Fruit fly (Drosophila melanogaster) whole organism, embryonic: ENCODE results near the gene RpL10Ab.

ENCODE experiments used
- Adf1 ChIP-seq: fragments of 200-800 bp; sonication (Bioruptor generic); IDR thresholded peaks from 2 replicates; pipeline ENCODE4 v1.3.6; 2022; ENCODE audit warnings: missing biosample characterization, missing genetic modification characterization
- CG10274 ChIP-seq: fragments of 200-800 bp; sonication (Bioruptor generic); optimal IDR thresholded peaks from 3 replicates; lab custom pipeline; 2017; ENCODE audit warnings: missing biosample characterization, mild to moderate bottlenecking, missing genetic modification characterization
- CG10431 ChIP-seq: fragments of 200-800 bp; sonication (Bioruptor generic); optimal IDR thresholded peaks from 3 replicates; lab custom pipeline; 2018; ENCODE audit warnings: missing biosample characterization, mild to moderate bottlenecking, missing genetic modification characterization
- CG11093 ChIP-seq: fragments of 200-800 bp; sonication (Bioruptor generic); IDR thresholded peaks from 3 replicates; pipeline ENCODE4 v1.3.6; 2022; ENCODE audit warnings: missing biosample characterization, missing genetic modification characterization
- CG11398 ChIP-seq: fragments of 200-800 bp; sonication (Bioruptor generic); optimal IDR thresholded peaks from 2 replicates; lab custom pipeline; 2016; ENCODE audit warnings: missing biosample characterization, missing genetic modification characterization
- CG12299 ChIP-seq: fragments of 200-800 bp; sonication (Bioruptor generic); optimal IDR thresholded peaks from 2 replicates; lab custom pipeline; 2018; ENCODE audit warnings: missing biosample characterization, mild to moderate bottlenecking, missing genetic modification characterization
- CG13624 ChIP-seq: fragments of 200-800 bp; sonication (Bioruptor generic); optimal IDR thresholded peaks from 2 replicates; lab custom pipeline; 2016; ENCODE audit warnings: missing biosample characterization, missing genetic modification characterization
- CG13775 ChIP-seq: fragments of 200-800 bp; sonication (Bioruptor generic); optimal IDR thresholded peaks from 3 replicates; lab custom pipeline; 2017; ENCODE audit warnings: missing biosample characterization, mild to moderate bottlenecking, missing genetic modification characterization
- CG13894 ChIP-seq: fragments of 200-800 bp; sonication (Bioruptor generic); optimal IDR thresholded peaks from 3 replicates; lab custom pipeline; 2018; ENCODE audit warnings: missing biosample characterization, mild to moderate bottlenecking, missing genetic modification characterization, moderate library complexity
- CG1602 ChIP-seq: fragments of 200-800 bp; sonication (Bioruptor generic); optimal IDR thresholded peaks from 3 replicates; lab custom pipeline; 2016; ENCODE audit warnings: missing biosample characterization, missing genetic modification characterization
- CG18476 ChIP-seq: fragments of 200-800 bp; sonication (Bioruptor generic); optimal IDR thresholded peaks from 2 replicates; lab custom pipeline; 2016; ENCODE audit warnings: missing biosample characterization, mild to moderate bottlenecking, missing genetic modification characterization
- CG2889 ChIP-seq: fragments of 200-800 bp; sonication (Bioruptor generic); IDR thresholded peaks from 3 replicates; pipeline ENCODE4 v1.3.6; 2022; ENCODE audit warnings: missing biosample characterization, missing genetic modification characterization
- CG31388 ChIP-seq: fragments of 200-800 bp; sonication (Bioruptor generic); optimal IDR thresholded peaks from 2 replicates; lab custom pipeline; 2016; ENCODE audit warnings: missing biosample characterization, missing genetic modification characterization
- CG3281 ChIP-seq: fragments of 200-800 bp; sonication (Bioruptor generic); optimal IDR thresholded peaks from 3 replicates; lab custom pipeline; 2017; ENCODE audit warnings: missing biosample characterization, mild to moderate bottlenecking, missing genetic modification characterization
- CG34224 ChIP-seq: fragments of 200-800 bp; sonication (Bioruptor generic); IDR thresholded peaks from 3 replicates; pipeline ENCODE4 v1.3.6; 2022; ENCODE audit warnings: missing biosample characterization, missing genetic modification characterization; ENCODE audit not compliant: partially characterized antibody
- CG4707 ChIP-seq: fragments of 200-800 bp; sonication (Bioruptor generic); optimal IDR thresholded peaks from 2 replicates; lab custom pipeline; 2018; ENCODE audit warnings: missing biosample characterization, mild to moderate bottlenecking, missing genetic modification characterization, moderate library complexity
- CG6791 ChIP-seq: fragments of 200-800 bp; sonication (Bioruptor generic); IDR thresholded peaks from 3 replicates; pipeline ENCODE4 v1.3.6; 2022; ENCODE audit warnings: missing biosample characterization, missing genetic modification characterization; ENCODE audit not compliant: partially characterized antibody
- CG7987 ChIP-seq: fragments of 200-800 bp; sonication (Bioruptor generic); optimal IDR thresholded peaks from 2 replicates; lab custom pipeline; 2018; ENCODE audit warnings: missing biosample characterization, mild to moderate bottlenecking, missing genetic modification characterization, moderate library complexity
- CG8359 ChIP-seq: fragments of 200-800 bp; sonication (Bioruptor generic); optimal IDR thresholded peaks from 2 replicates; lab custom pipeline; 2017; ENCODE audit warnings: missing biosample characterization, mild to moderate bottlenecking, missing genetic modification characterization, borderline replicate concordance
- CG8388 ChIP-seq: fragments of 200-800 bp; sonication (Bioruptor generic); optimal IDR thresholded peaks from 2 replicates; lab custom pipeline; 2019; ENCODE audit warnings: missing biosample characterization, mild to moderate bottlenecking, missing genetic modification characterization, moderate library complexity
- CG9437 ChIP-seq: fragments of 200-800 bp; sonication (Bioruptor generic); optimal IDR thresholded peaks from 2 replicates; lab custom pipeline; 2018; ENCODE audit warnings: missing biosample characterization, mild to moderate bottlenecking, missing genetic modification characterization
- CG9817 ChIP-seq: fragments of 200-800 bp; sonication (Bioruptor generic); optimal IDR thresholded peaks from 2 replicates; lab custom pipeline; 2018; ENCODE audit warnings: missing biosample characterization, mild to moderate bottlenecking, missing genetic modification characterization, moderate library complexity
- CG9932 ChIP-seq: fragments of 200-800 bp; sonication (Bioruptor generic); IDR thresholded peaks from 2 replicates; pipeline ENCODE4 v1.3.6; 2022; ENCODE audit warnings: missing biosample characterization, missing genetic modification characterization
- Elba2 ChIP-seq: fragments of 200-800 bp; sonication (Bioruptor generic); optimal IDR thresholded peaks from 3 replicates; lab custom pipeline; 2016; ENCODE audit warnings: missing biosample characterization, missing genetic modification characterization
- Hmr ChIP-seq: fragments of 200-800 bp; sonication (Bioruptor generic); optimal IDR thresholded peaks from 3 replicates; lab custom pipeline; 2017; ENCODE audit warnings: mild to moderate bottlenecking, missing biosample characterization, missing genetic modification reagents, missing genetic modification characterization
- Jarid2 ChIP-seq: fragments of 200-800 bp; sonication (Bioruptor generic); optimal IDR thresholded peaks from 3 replicates; lab custom pipeline; 2017; ENCODE audit warnings: mild to moderate bottlenecking, missing biosample characterization, missing genetic modification reagents, missing genetic modification characterization
- MBD-R2 ChIP-seq: fragments of 200-800 bp; sonication (Bioruptor generic); IDR thresholded peaks from 2 replicates; pipeline ENCODE4 v1.3.6; 2022; ENCODE audit warnings: missing biosample characterization, missing genetic modification characterization
- NC2β ChIP-seq: fragments of 200-800 bp; sonication (Bioruptor generic); optimal IDR thresholded peaks from 2 replicates; lab custom pipeline; 2016; ENCODE audit warnings: missing biosample characterization, missing genetic modification characterization
- PHDP ChIP-seq: fragments of 200-800 bp; sonication (Bioruptor generic); optimal IDR thresholded peaks from 3 replicates; lab custom pipeline; 2018; ENCODE audit warnings: missing biosample characterization, mild to moderate bottlenecking, missing genetic modification characterization, moderate library complexity
- Sox102F ChIP-seq: fragments of 200-800 bp; sonication (Bioruptor generic); optimal IDR thresholded peaks from 2 replicates; lab custom pipeline; 2018; ENCODE audit warnings: missing biosample characterization, mild to moderate bottlenecking, missing genetic modification characterization, moderate library complexity
- amos ChIP-seq: fragments of 200-800 bp; sonication (Bioruptor generic); IDR thresholded peaks from 2 replicates; pipeline ENCODE4 v1.3.6; 2022; ENCODE audit warnings: missing biosample characterization, missing genetic modification characterization; ENCODE audit not compliant: partially characterized antibody
- ato ChIP-seq: fragments of 200-800 bp; sonication (Bioruptor generic); IDR thresholded peaks from 2 replicates; pipeline ENCODE4 v1.3.6; 2022; ENCODE audit warnings: missing biosample characterization, missing genetic modification characterization; ENCODE audit not compliant: partially characterized antibody
- dmrt11E ChIP-seq: fragments of 200-800 bp; sonication (Bioruptor generic); optimal IDR thresholded peaks from 3 replicates; lab custom pipeline; 2018; ENCODE audit warnings: missing biosample characterization, mild to moderate bottlenecking, missing genetic modification characterization, moderate library complexity
- emc ChIP-seq: fragments of 200-800 bp; sonication (Bioruptor generic); optimal IDR thresholded peaks from 2 replicates; lab custom pipeline; 2016; ENCODE audit warnings: missing biosample characterization, missing genetic modification characterization
- ems ChIP-seq: fragments of 200-800 bp; sonication (Bioruptor generic); optimal IDR thresholded peaks from 3 replicates; lab custom pipeline; 2016; ENCODE audit warnings: missing biosample characterization, missing genetic modification characterization
- gce ChIP-seq: fragments of 200-800 bp; sonication (Bioruptor generic); IDR thresholded peaks from 3 replicates; pipeline ENCODE4 v1.3.6; 2022; ENCODE audit warnings: missing biosample characterization, missing genetic modification characterization
- gfzf ChIP-seq: fragments of 200-800 bp; sonication (Bioruptor generic); optimal IDR thresholded peaks from 2 replicates; lab custom pipeline; 2016; ENCODE audit warnings: missing biosample characterization, mild to moderate bottlenecking, missing genetic modification characterization, moderate library complexity
- jing ChIP-seq: fragments of 200-800 bp; sonication (Bioruptor generic); optimal IDR thresholded peaks from 2 replicates; lab custom pipeline; 2018; ENCODE audit warnings: missing biosample characterization, mild to moderate bottlenecking, missing genetic modification characterization
- kah ChIP-seq: fragments of 200-800 bp; sonication (Bioruptor generic); optimal IDR thresholded peaks from 2 replicates; lab custom pipeline; 2018; ENCODE audit warnings: missing biosample characterization, mild to moderate bottlenecking, missing genetic modification characterization
- maf-S ChIP-seq: fragments of 200-800 bp; sonication (Bioruptor generic); optimal IDR thresholded peaks from 2 replicates; lab custom pipeline; 2016; ENCODE audit warnings: missing biosample characterization, missing genetic modification characterization
- org-1 ChIP-seq: fragments of 200-800 bp; sonication (Bioruptor generic); optimal IDR thresholded peaks from 2 replicates; lab custom pipeline; 2017; ENCODE audit warnings: missing biosample characterization, missing genetic modification characterization
- slp2 ChIP-seq: fragments of 200-800 bp; sonication (Bioruptor generic); optimal IDR thresholded peaks from 2 replicates; lab custom pipeline; 2016; ENCODE audit warnings: missing biosample characterization, missing genetic modification characterization
- ttk ChIP-seq: fragments of 200-800 bp; sonication (Bioruptor generic); IDR thresholded peaks from 2 replicates; pipeline ENCODE4 v2.1.2; 2022; ENCODE audit warnings: missing biosample characterization, missing genetic modification characterization
- tup ChIP-seq: fragments of 200-800 bp; sonication (Bioruptor generic); optimal IDR thresholded peaks from 2 replicates; lab custom pipeline; 2016; ENCODE audit warnings: missing biosample characterization, mild to moderate bottlenecking, missing genetic modification characterization, moderate library complexity
- twi ChIP-seq: fragments of 200-800 bp; optimal IDR thresholded peaks from 2 replicates; lab custom pipeline; 2019; ENCODE audit warnings: missing biosample characterization, mild to moderate bottlenecking, missing genetic modification characterization, moderate library complexity
- wor ChIP-seq: fragments of 200-800 bp; sonication (Bioruptor generic); IDR thresholded peaks from 2 replicates; pipeline ENCODE4 v1.3.6; 2022; ENCODE audit warnings: missing biosample characterization, missing genetic modification characterization
- zen2 ChIP-seq: fragments of 200-800 bp; sonication (Bioruptor generic); IDR thresholded peaks from 3 replicates; pipeline ENCODE4 v1.3.6; 2022; ENCODE audit warnings: missing biosample characterization, missing genetic modification characterization; ENCODE audit not compliant: partially characterized antibody

The RpL10Ab gene

dm6 chr3L:11822446-11823334, at the start of gene RpL10Ab (continued):
- TF ChIP-seq wor (0 out of 2 replicates have a peak, but pooled peaks have one; percentile 23), CG8359 (no peak), zen2 (GFP tag; lab: Robert Waterston, UW) (peak; percentile 82), twi (no peak), ems (GFP tag; lab: Kevin White, UChicago) (peak; percentile 60), CG8388 (GFP tag; lab: Kevin White, UChicago) (peak; percentile 50), CG1602 (GFP tag; lab: Kevin White, UChicago) (peak; percentile 55), PHDP (peak; percentile 46), CG31388 (no peak), slp2 (GFP tag; lab: Kevin White, UChicago) (peak; percentile 31), ttk (GFP tag; lab: Robert Waterston, UW) (peak; percentile 48; the same call in 1 of the 2 replicates), emc (GFP tag; lab: Kevin White, UChicago) (peak; percentile 6), Hmr (peak; percentile 68), gfzf (GFP tag; lab: Kevin White, UChicago) (no peak), CG9437 (GFP tag; lab: Kevin White, UChicago) (peak; percentile 60), CG13624 (GFP tag; lab: Kevin White, UChicago) (peak; percentile 51), CG2889 (GFP tag; lab: Robert Waterston, UW) (peak; percentile 4; the same call in 1 of the 3 replicates), MBD-R2 (GFP tag; lab: Robert Waterston, UW) (peak; percentile 37), Elba2 (GFP tag; lab: Kevin White, UChicago) (no peak), kah (peak; percentile 13), CG9932 (GFP tag; lab: Robert Waterston, UW) (peak; percentile 75), jing (no peak), Sox102F (GFP tag; lab: Kevin White, UChicago) (no peak), CG11093 (GFP tag; lab: Robert Waterston, UW) (peak; percentile 48; the same call in 1 of the 3 replicates), CG6791 (GFP tag; lab: Robert Waterston, UW) (peak; percentile 92), CG13894 (tag; lab: Kevin White, UChicago) (peak; percentile 75), maf-S (GFP tag; lab: Kevin White, UChicago) (peak; percentile 46), Jarid2 (GFP tag; lab: Kevin White, UChicago) (peak; percentile 45), CG10274 (GFP tag; lab: Kevin White, UChicago) (peak; percentile 32), NC2β (GFP tag; lab: Kevin White, UChicago) (peak; percentile 57), org-1 (peak; percentile 34), ato (GFP tag; lab: Robert Waterston, UW) (peak; percentile 77), CG18476 (GFP tag; lab: Kevin White, UChicago) (peak; percentile 15), CG9817 (tag; lab: Kevin White, UChicago) (peak; percentile 76), Adf1 (no peak; the same call in 1 of the 2 replicates), dmrt11E (peak; percentile 25), amos (GFP tag; lab: Robert Waterston, UW) (peak; percentile 94), CG7987 (peak; percentile 84), CG4707 (GFP tag; lab: Kevin White, UChicago) (peak; percentile 63), CG34224 (peak; percentile 53), CG10431 (GFP tag; lab: Kevin White, UChicago) (peak; percentile 42), tup (no peak), CG13775 (GFP tag; lab: Kevin White, UChicago) (peak; percentile 79), CG12299 (peak; percentile 2), CG11398 (GFP tag; lab: Kevin White, UChicago) (peak; percentile 2), CG3281 (peak; percentile 61), gce (no peak)
